Worm (Caenorhabditis elegans): Measurements from ENCODE around the gene wdr-5.1.

The wdr-5.1 gene

ce11 chrIII:3735509-3736255 lies 30.6 kb downstream of the wdr-5.1 start (continued):
- no peak for TF ChIP-seq nhr-237 (tag; optimal IDR thresholded peaks at IDR 0.05)
- TF ChIP-seq fkh-4 (tag; optimal IDR thresholded peaks at IDR 0.05; ENCODE audit: borderline replicate concordance), result no peak
- TF ChIP-seq ztf-4 (tag; optimal IDR thresholded peaks at IDR 0.05), result no peak
- TF ChIP-seq aly-2 (tag; optimal IDR thresholded peaks at IDR 0.05), result no peak
- no peak for TF ChIP-seq egl-13 (tag; optimal IDR thresholded peaks at IDR 0.05)
- TF ChIP-seq F16B12.6 (tag; optimal IDR thresholded peaks at IDR 0.05), result no peak
- TF ChIP-seq rnt-1 (tag; optimal IDR thresholded peaks at IDR 0.05), result peak; percentile 43
- no peak for TF ChIP-seq nhr-90 (tag; optimal IDR thresholded peaks at IDR 0.05; ENCODE audit: poor library complexity)
- peak; percentile 32 for TF ChIP-seq nhr-19 (GFP tag; conservative IDR thresholded peaks at IDR 0.05)
- no peak for TF ChIP-seq efl-3 (GFP tag; optimal IDR thresholded peaks at IDR 0.05)
- TF ChIP-seq pax-3 (tag; optimal IDR thresholded peaks at IDR 0.05), result no peak
- TF ChIP-seq egl-27 (tag; optimal IDR thresholded peaks at IDR 0.05), result no peak
- peak; percentile 58 for TF ChIP-seq nhr-71 (tag; optimal IDR thresholded peaks at IDR 0.05)
- no peak for TF ChIP-seq C16A3.4 (tag; optimal IDR thresholded peaks at IDR 0.05)
- TF ChIP-seq ztf-11 (tag; optimal IDR thresholded peaks at IDR 0.05), result no peak
- TF ChIP-seq unc-98 (GFP tag; IDR thresholded peaks at IDR 0.05), result no peak
- no peak for TF ChIP-seq sptf-1 (tag; optimal IDR thresholded peaks at IDR 0.05)
- no peak for TF ChIP-seq sox-4 (tag; optimal IDR thresholded peaks at IDR 0.05)
- no peak for TF ChIP-seq lin-39 (tag; optimal IDR thresholded peaks at IDR 0.05)
- no peak for TF ChIP-seq unc-30 (tag; optimal IDR thresholded peaks at IDR 0.05)
- TF ChIP-seq hpl-2 (GFP tag; optimal IDR thresholded peaks at IDR 0.05), result no peak
- no peak for TF ChIP-seq nhr-28 (tag; optimal IDR thresholded peaks at IDR 0.05)
- peak; percentile 55 for TF ChIP-seq nhr-85 (tag)
- no peak for TF ChIP-seq mep-1 (tag; optimal IDR thresholded peaks at IDR 0.05)
- TF ChIP-seq swsn-7 (tag; optimal IDR thresholded peaks at IDR 0.05), result no peak
- TF ChIP-seq aha-1 (tag; optimal IDR thresholded peaks at IDR 0.05), result no peak
- no peak for TF ChIP-seq pag-3 (tag; optimal IDR thresholded peaks at IDR 0.05; ENCODE audit: borderline replicate concordance, insufficient read depth)
- TF ChIP-seq snu-23 (GFP tag; optimal IDR thresholded peaks at IDR 0.05), result peak; percentile 35
- no peak for TF ChIP-seq isw-1 (GFP tag; IDR thresholded peaks at IDR 0.05)
- TF ChIP-seq snpc-4 (tag; optimal IDR thresholded peaks at IDR 0.05), result no peak
- no peak for TF ChIP-seq skn-1 (tag; optimal IDR thresholded peaks at IDR 0.05)
- no peak for TF ChIP-seq alr-1 (tag; optimal IDR thresholded peaks at IDR 0.05; ENCODE audit: borderline replicate concordance)

- TF ChIP-seq mep-1 (tag; optimal IDR thresholded peaks at IDR 0.05), result no peak
- peak; percentile 30 for TF ChIP-seq hpl-2 (GFP tag; optimal IDR thresholded peaks at IDR 0.05)
- no peak for TF ChIP-seq efl-3 (GFP tag; optimal IDR thresholded peaks at IDR 0.05)
These were observed 31.2 kb downstream of the wdr-5.1 start, which contains the start of gene F34D10.4 for ce11 chrIII:3736302-3736701. TSS of gene F34D10.4 (plus strand) at chrIII:3736602.

ce11 chrIII:3737742-3738141 lies 32.7 kb downstream of the wdr-5.1 start:
- no peak for TF ChIP-seq efl-1 (optimal IDR thresholded peaks at IDR 0.05)
- TF ChIP-seq efl-1 (GFP tag; optimal IDR thresholded peaks at IDR 0.05 in 1 of 2), result peak in 1 of 2 experiments; percentile 35
- no peak for TF ChIP-seq dsc-1 (tag; optimal IDR thresholded peaks at IDR 0.05)

- TF ChIP-seq mab-9 (GFP tag; IDR thresholded peaks at IDR 0.05) (no peak), ama-1 (optimal IDR thresholded peaks at IDR 0.05) (no peak), unc-62 (GFP tag; optimal IDR thresholded peaks at IDR 0.05) (no peak), dpl-1 (GFP tag; optimal IDR thresholded peaks at IDR 0.05) (no peak), hlh-17 (GFP tag; optimal IDR thresholded peaks at IDR 0.05; ENCODE audit: borderline replicate concordance) (no peak), lin-14 (GFP tag; optimal IDR thresholded peaks at IDR 0.05) (no peak), aha-1 (tag; optimal IDR thresholded peaks at IDR 0.05) (no peak), grh-1 (GFP tag; IDR thresholded peaks at IDR 0.05) (no peak)
These were observed 33.2 kb downstream of the wdr-5.1 start for ce11 chrIII:3738331-3738730.
